Fruit fly (Drosophila melanogaster) whole organism, prepupa: Measurements from ENCODE around the gene CG5235.

ENCODE experiments used
- CG11294 ChIP-seq: fragments of 200-800 bp; sonication (Bioruptor generic); IDR thresholded peaks from 2 replicates; pipeline ENCODE4 v1.3.6; 2022; ENCODE audit warnings: missing biosample characterization, missing genetic modification characterization
- CG32006 ChIP-seq: fragments of 200-800 bp; sonication (Bioruptor generic); optimal IDR thresholded peaks from 3 replicates; lab custom pipeline; 2017; ENCODE audit warnings: missing biosample characterization, mild to moderate bottlenecking, missing genetic modification characterization
- CG6276 ChIP-seq: fragments of 200-800 bp; sonication (Bioruptor generic); optimal IDR thresholded peaks from 2 replicates; lab custom pipeline; 2017; ENCODE audit warnings: missing biosample characterization, mild to moderate bottlenecking, missing genetic modification characterization
- CG8319 ChIP-seq: fragments of 200-800 bp; sonication (Bioruptor generic); optimal IDR thresholded peaks from 3 replicates; lab custom pipeline; 2016; ENCODE audit warnings: missing biosample characterization, missing genetic modification characterization
- Eip75B ChIP-seq: fragments of 200-800 bp; sonication (Bioruptor generic); optimal IDR thresholded peaks from 3 replicates; lab custom pipeline; 2016; ENCODE audit warnings: missing biosample characterization, missing genetic modification characterization
- Sox102F ChIP-seq: fragments of 200-800 bp; sonication (Bioruptor generic); optimal IDR thresholded peaks from 2 replicates; lab custom pipeline; 2016; ENCODE audit warnings: missing biosample characterization, mild to moderate bottlenecking, missing genetic modification characterization
- lz ChIP-seq: fragments of 200-800 bp; sonication (Bioruptor generic); optimal IDR thresholded peaks from 3 replicates; lab custom pipeline; 2016; ENCODE audit warnings: missing biosample characterization, missing genetic modification characterization
- spab ChIP-seq: fragments of 200-800 bp; sonication (Bioruptor generic); optimal IDR thresholded peaks from 2 replicates; lab custom pipeline; 2017; ENCODE audit warnings: missing biosample characterization, mild to moderate bottlenecking, missing genetic modification characterization, missing genetic modification reagents

DNA sequence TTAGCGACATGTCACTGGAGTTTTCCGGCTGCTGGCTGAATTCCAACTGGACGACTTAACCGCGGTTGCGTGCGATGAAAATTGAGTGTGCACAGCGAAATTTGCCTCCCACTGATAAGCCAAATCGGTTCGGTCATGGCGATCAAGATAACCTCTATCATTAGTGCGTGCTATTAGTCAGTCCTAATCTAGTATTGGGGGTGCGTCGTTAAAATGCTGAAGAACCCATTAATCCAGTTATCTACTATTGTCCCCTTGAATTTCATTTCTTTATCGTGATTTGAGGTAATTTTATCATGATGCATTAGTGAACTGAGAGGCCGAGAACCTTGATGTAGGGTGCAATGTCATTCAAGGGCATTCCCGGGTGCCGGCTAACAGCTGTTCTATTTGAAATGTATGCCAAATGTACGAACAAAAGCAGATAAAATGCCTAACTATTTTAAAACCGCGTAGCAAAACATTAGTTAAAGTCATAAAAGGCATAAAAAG is 38.3 kb upstream of the CG5235 start, which contains the start of gene Pgm1:
- TF ChIP-seq Eip75B: peak; percentile 93
- no peak for TF ChIP-seq CG32006 (GFP tag; lab: Kevin White, UChicago)
- peak; percentile 66; the same call in 1 of the 2 replicates for TF ChIP-seq CG11294 (GFP tag; lab: Robert Waterston, UW)
- no peak for TF ChIP-seq CG6276 (GFP tag; lab: Kevin White, UChicago)
- TF ChIP-seq spab (GFP tag; lab: Kevin White, UChicago): no peak
- TF ChIP-seq lz (GFP tag; lab: Kevin White, UChicago): peak; percentile 95
- peak; percentile 97 for TF ChIP-seq Sox102F
- TF ChIP-seq CG8319 (GFP tag; lab: Kevin White, UChicago): peak; percentile 86
